Worm (Caenorhabditis elegans) whole organism, L2 larva: ENCODE results near the gene AC3.12.
A peak's percentile ranks its signal among the peaks of the same experiment; 100 is the strongest.

Experiments used
- C34F6.9 ChIP-seq: fragments of 150-350 bp; optimal IDR thresholded peaks from 2 replicates; lab custom pipeline; 2014; ENCODE audit warnings: missing biosample characterization, missing genetic modification characterization
- R02D3.7 ChIP-seq: fragments of 150-350 bp; optimal IDR thresholded peaks from 2 replicates; lab custom pipeline; 2014; ENCODE audit warnings: missing biosample characterization, missing genetic modification characterization
- Y55F3AM.14 ChIP-seq: fragments of 200-800 bp; sonication (Bioruptor generic); optimal IDR thresholded peaks from 2 replicates; lab custom pipeline; 2018; ENCODE audit warnings: mild to moderate bottlenecking, missing genetic modification characterization, missing compliant biosample characterization
- alr-1 ChIP-seq: fragments of 150-350 bp; optimal IDR thresholded peaks from 2 replicates; lab custom pipeline; 2014; ENCODE audit warnings: missing biosample characterization, missing genetic modification characterization
- aly-2 ChIP-seq: fragments of 150-350 bp; optimal IDR thresholded peaks from 2 replicates; lab custom pipeline; 2014; ENCODE audit warnings: missing biosample characterization, missing genetic modification characterization
- ama-1 ChIP-seq: fragments of 150-350 bp; optimal IDR thresholded peaks from 2 replicates; lab custom pipeline; 2018; ENCODE audit warnings: inconsistent platforms
- blmp-1 ChIP-seq: sonication (generic microtip); optimal IDR thresholded peaks from 2 replicates; lab custom pipeline; 2017; ENCODE audit warnings: missing genetic modification characterization, mild to moderate bottlenecking, missing compliant biosample characterization, antibody characterized with exemption, moderate library complexity; ENCODE audit not compliant: insufficient read depth
- ceh-82 ChIP-seq: fragments of 150-350 bp; optimal IDR thresholded peaks from 2 replicates; lab custom pipeline; 2014; ENCODE audit warnings: missing biosample characterization, missing genetic modification characterization
- crh-2 ChIP-seq: sonication (generic microtip); optimal IDR thresholded peaks from 2 replicates; lab custom pipeline; 2017; ENCODE audit warnings: missing biosample characterization, missing genetic modification characterization
- dmd-4 ChIP-seq: sonication (generic microtip); optimal IDR thresholded peaks from 2 replicates; lab custom pipeline; 2017; ENCODE audit warnings: missing biosample characterization, missing genetic modification characterization
- elt-1 ChIP-seq: fragments of 150-350 bp; optimal IDR thresholded peaks from 2 replicates; lab custom pipeline; 2014; ENCODE audit warnings: missing biosample characterization, missing genetic modification characterization
- elt-3 ChIP-seq: sonication (generic microtip); optimal IDR thresholded peaks from 2 replicates; lab custom pipeline; 2017; ENCODE audit warnings: missing biosample characterization, missing genetic modification characterization
- fos-1 ChIP-seq: fragments of 150-350 bp; optimal IDR thresholded peaks from 2 replicates; lab custom pipeline; 2014; ENCODE audit warnings: missing biosample characterization, missing genetic modification characterization
- gmeb-1 ChIP-seq: fragments of 150-350 bp; optimal IDR thresholded peaks from 2 replicates; lab custom pipeline; 2014; ENCODE audit warnings: missing biosample characterization, missing genetic modification characterization
- lin-13 ChIP-seq: fragments of 150-350 bp; optimal IDR thresholded peaks from 2 replicates; lab custom pipeline; 2014; ENCODE audit warnings: missing biosample characterization, missing genetic modification reagents, missing genetic modification characterization
- lin-39 ChIP-seq: fragments of 150-350 bp; optimal IDR thresholded peaks from 2 replicates; lab custom pipeline; 2014; ENCODE audit warnings: missing biosample characterization, missing genetic modification reagents, missing genetic modification characterization
- lsy-2 ChIP-seq, 2 experiments: fragments of 150-350 bp in 1 of 2; sonication (generic microtip) in 1 of 2; optimal IDR thresholded peaks; 2 replicates each; lab custom pipeline; 2014 to 2017; ENCODE audit warnings: missing biosample characterization in 2 of 2, missing genetic modification characterization in 2 of 2
- mab-5 ChIP-seq: fragments of 150-350 bp; optimal IDR thresholded peaks from 2 replicates; lab custom pipeline; 2014; ENCODE audit warnings: missing biosample characterization, missing genetic modification characterization
- mbf-1 ChIP-seq: sonication (generic microtip); optimal IDR thresholded peaks from 2 replicates; lab custom pipeline; 2017; ENCODE audit warnings: missing biosample characterization, missing genetic modification characterization
- mdl-1 ChIP-seq, 2 experiments: fragments of 150-350 bp in 1 of 2; sonication (generic microtip) in 1 of 2; optimal IDR thresholded peaks; 2 replicates each; lab custom pipeline; 2017; ENCODE audit warnings: missing biosample characterization in 2 of 2, missing genetic modification characterization in 2 of 2
- nhr-10 ChIP-seq: sonication (generic microtip); optimal IDR thresholded peaks from 2 replicates; lab custom pipeline; 2017; ENCODE audit warnings: missing biosample characterization, missing genetic modification characterization
- nhr-11 ChIP-seq: fragments of 150-350 bp; optimal IDR thresholded peaks from 2 replicates; lab custom pipeline; 2014; ENCODE audit warnings: missing biosample characterization, missing genetic modification characterization
- nhr-129 ChIP-seq: fragments of 150-350 bp; optimal IDR thresholded peaks from 2 replicates; lab custom pipeline; 2014; ENCODE audit warnings: missing biosample characterization, missing genetic modification characterization
- nhr-21 ChIP-seq: fragments of 150-350 bp; optimal IDR thresholded peaks from 2 replicates; lab custom pipeline; 2014; ENCODE audit warnings: missing biosample characterization, missing genetic modification characterization
- nhr-23 ChIP-seq: fragments of 150-350 bp; optimal IDR thresholded peaks from 2 replicates; lab custom pipeline; 2014; ENCODE audit warnings: missing biosample characterization, missing genetic modification reagents, missing genetic modification characterization
- nhr-25 ChIP-seq: fragments of 150-350 bp; sonication (generic microtip); optimal IDR thresholded peaks from 3 replicates; lab custom pipeline; 2014; ENCODE audit warnings: missing biosample characterization, missing genetic modification characterization
- nhr-77 ChIP-seq: fragments of 150-350 bp; optimal IDR thresholded peaks from 2 replicates; lab custom pipeline; 2014; ENCODE audit warnings: missing biosample characterization, missing genetic modification characterization
- peb-1 ChIP-seq: fragments of 150-350 bp; optimal IDR thresholded peaks from 2 replicates; lab custom pipeline; 2014; ENCODE audit warnings: missing biosample characterization, missing genetic modification characterization
- sem-4 ChIP-seq: fragments of 150-350 bp; optimal IDR thresholded peaks from 2 replicates; lab custom pipeline; 2014; ENCODE audit warnings: missing biosample characterization, missing genetic modification reagents, missing genetic modification characterization
- sma-3 ChIP-seq: sonication (generic microtip); optimal IDR thresholded peaks from 2 replicates; lab custom pipeline; 2016; ENCODE audit warnings: missing genetic modification reagents, missing genetic modification characterization, missing compliant biosample characterization
- sma-9 ChIP-seq, 2 experiments: fragments of 150-350 bp in 1 of 2; sonication (generic microtip) in 1 of 2; optimal IDR thresholded peaks; 2 replicates each; lab custom pipeline; 2014 to 2016; ENCODE audit warnings: missing genetic modification characterization in 2 of 2, mild to moderate bottlenecking in 1 of 2, missing biosample characterization in 1 of 2, missing compliant biosample characterization in 1 of 2, missing genetic modification reagents in 1 of 2, moderate library complexity in 1 of 2
- unc-39 ChIP-seq: fragments of 150-350 bp; optimal IDR thresholded peaks from 2 replicates; lab custom pipeline; 2014; ENCODE audit warnings: missing biosample characterization, missing genetic modification characterization
- unc-62 ChIP-seq: fragments of 150-350 bp; optimal IDR thresholded peaks from 2 replicates; lab custom pipeline; 2014; ENCODE audit warnings: missing biosample characterization, missing genetic modification reagents, missing genetic modification characterization
- zag-1 ChIP-seq: fragments of 150-350 bp; optimal IDR thresholded peaks from 2 replicates; lab custom pipeline; 2014; ENCODE audit warnings: missing biosample characterization, missing genetic modification characterization
- ztf-1 ChIP-seq: fragments of 200-800 bp; sonication (Bioruptor generic); conservative IDR thresholded peaks from 2 replicates; pipeline ENCODE4 v1.3.6; 2022; ENCODE audit warnings: missing genetic modification characterization, missing compliant biosample characterization

Gene AC3.12

ce11 chrV:10410030-10410713 is 31.0 kb upstream of the AC3.12 start, which contains the start of gene F15H10.12:
F15H10.12 (minus strand) TSS chrV:10410080.
- no peak for TF ChIP-seq dmd-4
- no peak for TF ChIP-seq nhr-23 (tag; lab: Kevin White, UChicago)
- TF ChIP-seq R02D3.7 (tag; lab: Kevin White, UChicago), result no peak
- TF ChIP-seq nhr-11 (tag; lab: Kevin White, UChicago), result no peak
- TF ChIP-seq, all 48 proteins: peak for 0

DNA sequence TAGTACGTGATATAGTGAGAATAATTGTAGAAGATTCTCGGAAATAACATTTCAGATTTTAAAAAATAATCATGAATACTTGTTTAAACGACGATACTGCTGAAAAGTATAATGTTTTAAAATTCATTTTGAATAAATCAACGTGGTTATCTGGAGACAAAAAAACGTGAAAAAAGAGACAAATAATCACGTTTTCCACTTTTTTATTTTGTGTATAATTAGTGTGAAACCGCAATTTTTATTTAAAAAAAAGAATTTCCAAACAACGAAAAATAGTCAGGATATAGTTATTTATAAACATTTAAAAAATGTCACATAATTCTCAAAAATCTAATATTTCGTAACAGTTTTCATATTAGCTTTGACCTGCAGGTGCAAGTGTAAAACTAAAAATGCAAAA is 27.1 kb upstream of the AC3.12 start, which contains the start of gene F15H10.7:
Gene F15H10.7, minus strand, starts transcription at position 101 of the 400 bp plus-strand sequence.
- TF ChIP-seq sem-4 (tag; lab: Kevin White, UChicago) (no peak), nhr-10 (tag; lab: Kevin White, UChicago) (no peak), dmd-4 (no peak)
- TF ChIP-seq, all 48 proteins: peak for 0

- TF ChIP-seq gmeb-1 (tag; lab: Kevin White, UChicago) (no peak), Y55F3AM.14 (GFP tag; lab: Kevin White, UChicago) (no peak), unc-62 (no peak), ceh-82 (tag; lab: Kevin White, UChicago) (no peak), fos-1 (peak; percentile 29)
Measured at ce11 chrV:10404701-10405100, 25.5 kb upstream of the AC3.12 start.

DNA sequence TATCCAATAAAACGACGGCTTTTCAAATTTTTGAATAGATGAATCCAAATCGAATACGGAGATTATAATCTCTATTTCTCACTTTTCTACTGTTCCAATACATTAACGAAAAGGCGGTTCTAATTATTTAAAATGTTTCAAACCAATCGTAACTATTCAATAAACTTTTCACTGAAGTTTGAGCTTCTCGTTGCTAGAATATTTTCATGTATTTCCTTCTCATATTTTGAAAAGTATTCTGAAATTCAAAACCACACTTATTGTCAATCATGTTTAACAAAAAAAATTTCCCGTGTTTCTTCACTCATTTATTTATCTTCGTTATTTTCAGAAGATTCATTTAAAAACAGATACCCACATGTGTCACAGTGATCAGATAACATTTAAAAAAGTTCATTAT is 23.6 kb upstream of the AC3.12 start, which contains the start of gene F15H10.8:
Gene F15H10.8, minus strand, starts transcription at position 101 of the 400 bp plus-strand sequence.
- TF ChIP-seq dmd-4 (no peak), mab-5 (tag; lab: Kevin White, UChicago) (no peak), nhr-25 (tag; lab: Kevin White, UChicago) (no peak), lin-13 (GFP tag; lab: Kevin White, UChicago) (no peak), alr-1 (tag; lab: Kevin White, UChicago) (no peak), blmp-1 (tag; lab: Kevin White, UChicago) (no peak), ceh-82 (tag; lab: Kevin White, UChicago) (no peak), elt-3 (tag; lab: Kevin White, UChicago) (no peak), sem-4 (tag; lab: Kevin White, UChicago) (no peak), aly-2 (no peak), unc-39 (tag; lab: Kevin White, UChicago) (no peak)

- TF ChIP-seq sma-9 (GFP tag; optimal IDR thresholded peaks at IDR 0.05; lab: Kevin White, UChicago) (peak; percentile 76), sma-9 (tag; optimal IDR thresholded peaks at IDR 0.05; lab: Kevin White, UChicago) (no peak), aly-2 (no peak), crh-2 (peak; percentile 37), lsy-2 (tag; optimal IDR thresholded peaks at IDR 0.05; lab: Kevin White, UChicago) (no peak), gmeb-1 (tag; lab: Kevin White, UChicago) (peak; percentile 24), nhr-129 (peak; percentile 80), fos-1 (peak; percentile 93)
Measured at ce11 chrV:10399290-10399689, 20.1 kb upstream of the AC3.12 start.

- TF ChIP-seq unc-39 (tag; lab: Kevin White, UChicago) (no peak), peb-1 (tag; lab: Kevin White, UChicago) (no peak), nhr-11 (tag; lab: Kevin White, UChicago) (no peak), alr-1 (tag; lab: Kevin White, UChicago) (no peak), crh-2 (peak; percentile 14), mbf-1 (tag; lab: Kevin White, UChicago) (no peak), C34F6.9 (tag; lab: Kevin White, UChicago) (no peak), nhr-23 (tag; lab: Kevin White, UChicago) (no peak), elt-1 (tag; lab: Kevin White, UChicago) (no peak), nhr-129 (peak; percentile 29), fos-1 (peak; percentile 41), nhr-25 (tag; lab: Kevin White, UChicago) (no peak), Y55F3AM.14 (GFP tag; lab: Kevin White, UChicago) (no peak), lsy-2 (tag; optimal IDR thresholded peaks at IDR 0.05; lab: Kevin White, UChicago) (no peak), sma-3 (no peak), lin-13 (GFP tag; lab: Kevin White, UChicago) (no peak), dmd-4 (no peak), ama-1 (lab: Kevin White, UChicago) (no peak), sma-9 (GFP tag; optimal IDR thresholded peaks at IDR 0.05; lab: Kevin White, UChicago) (peak; percentile 53), sma-9 (tag; optimal IDR thresholded peaks at IDR 0.05; lab: Kevin White, UChicago) (no peak), nhr-77 (no peak), zag-1 (tag; lab: Kevin White, UChicago) (no peak), unc-62 (no peak), mdl-1 (tag; optimal IDR thresholded peaks at IDR 0.05; lab: Kevin White, UChicago) (no peak), lin-39 (tag; lab: Kevin White, UChicago) (no peak), nhr-21 (tag; lab: Kevin White, UChicago) (no peak), nhr-10 (tag; lab: Kevin White, UChicago) (no peak), ztf-1 (GFP tag; lab: Robert Waterston, UW) (no peak), elt-3 (tag; lab: Kevin White, UChicago) (no peak), ceh-82 (tag; lab: Kevin White, UChicago) (no peak), R02D3.7 (tag; lab: Kevin White, UChicago) (no peak)
- TF ChIP-seq, all 48 proteins: peak for 4
Measured at ce11 chrV:10398431-10398830, 19.2 kb upstream of the AC3.12 start, which contains the start of gene ugt-2. ugt-2 (plus strand) TSS chrV:10398801.
